Fruit fly (Drosophila melanogaster) Kc167 (cell line): ENCODE results near the gene CG33494.

Source experiments
- psq ChIP-seq: fragments of >200 bp; optimal IDR thresholded peaks from 2 replicates; lab custom pipeline; 2017; ENCODE audit warnings: missing external identifiers
- ttk ChIP-seq: sonication (Bioruptor generic); optimal IDR thresholded peaks from 2 replicates; lab custom pipeline; 2017; ENCODE audit warnings: missing external identifiers

DNA sequence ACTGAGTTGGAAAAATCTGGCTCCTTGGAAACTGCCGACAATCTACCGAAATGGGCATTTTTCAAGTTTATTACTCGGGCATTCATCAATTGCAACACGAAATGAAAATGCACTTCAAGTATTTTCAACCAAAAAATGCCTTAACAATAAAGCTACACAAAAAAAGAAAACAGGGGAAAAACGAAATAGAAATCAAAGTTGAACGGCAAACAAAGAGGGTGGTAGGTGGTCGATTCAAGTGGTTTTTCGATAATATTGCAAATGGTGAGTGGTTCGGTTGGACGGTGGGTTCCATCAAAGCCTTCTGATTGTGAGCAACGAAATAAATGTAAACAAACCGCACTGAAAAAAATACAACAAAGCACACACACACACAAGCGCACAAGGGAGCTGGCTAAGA, 28.8 kb downstream of the CG33494 start:
- TF ChIP-seq psq (lab: Kevin White, UChicago) (no peak), ttk (lab: Kevin White, UChicago) (no peak)
